Comparison of ENCODE assay signal across 1 fruit fly cellular context in the genomic region with DNA sequence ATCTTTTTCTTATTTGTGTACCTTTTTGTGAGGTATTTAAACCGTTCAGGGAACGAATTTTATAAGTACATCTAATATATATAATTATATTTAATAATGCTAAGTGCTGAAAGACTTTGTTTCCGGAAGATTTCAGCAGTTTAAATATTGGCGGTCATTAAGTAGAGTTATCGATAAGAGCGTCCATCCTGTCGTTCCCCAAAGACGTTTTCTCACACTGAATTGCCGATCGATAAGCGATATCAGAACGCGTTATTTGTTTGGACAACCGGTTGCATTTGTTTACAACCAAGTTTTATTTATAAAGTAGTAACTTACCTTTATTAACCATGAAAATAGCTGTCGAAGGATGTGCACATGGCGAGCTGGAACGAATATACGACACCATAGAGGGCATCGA.
A peak's percentile ranks its signal among the peaks of the same experiment; 100 is the strongest.
TF ChIP-seq lines count a peak whose summit lies in the region.

ldbr (plus strand) TSS at position 238 of the 400 bp plus-strand sequence.

TF ChIP-seq in whole organism, embryonic, 481 proteins besides CTCF, POLR2A, EP300 and RAD21 (continued from another document and continues in another):
- TF ChIP-seq Neu2 (GFP tag; optimal IDR thresholded peaks at IDR 0.05; lab: Kevin White, UChicago; ENCODE audit: borderline replicate concordance), result no peak
- TF ChIP-seq CG9932 (GFP tag; IDR thresholded peaks at IDR 0.05; lab: Robert Waterston, UW), result no peak
- TF ChIP-seq Nf-YB (GFP tag; optimal IDR thresholded peaks at IDR 0.05; lab: Kevin White, UChicago), result no peak
- no peak for TF ChIP-seq CG11093 (GFP tag; IDR thresholded peaks at IDR 0.05; lab: Robert Waterston, UW)
- TF ChIP-seq tna (GFP tag; IDR thresholded peaks at IDR 0.05; lab: Robert Waterston, UW; ENCODE audit: partially characterized antibody), result peak; percentile 41; the same call in 1 of the 2 replicates
- no peak for TF ChIP-seq CG6175 (GFP tag; IDR thresholded peaks at IDR 0.05; lab: Robert Waterston, UW)
- TF ChIP-seq CG13424 (tag; optimal IDR thresholded peaks at IDR 0.05; lab: Kevin White, UChicago), result peak; percentile 3
- no peak for TF ChIP-seq Rx (GFP tag; IDR thresholded peaks at IDR 0.05; lab: Robert Waterston, UW)
- TF ChIP-seq crol (GFP tag; IDR thresholded peaks at IDR 0.05; lab: Robert Waterston, UW), result no peak
- no peak for TF ChIP-seq YL-1 (GFP tag; optimal IDR thresholded peaks at IDR 0.05; lab: Kevin White, UChicago)
- peak in 1 of 2 experiments; percentile 21 for TF ChIP-seq Pdp1 (GFP tag; optimal IDR thresholded peaks at IDR 0.05; lab: Kevin White, UChicago)
- peak; percentile 64 for TF ChIP-seq pzg (GFP tag; optimal IDR thresholded peaks at IDR 0.05; lab: Kevin White, UChicago)
- TF ChIP-seq Dp (GFP tag; optimal IDR thresholded peaks at IDR 0.05; lab: Kevin White, UChicago), result peak; percentile 93
- no peak for TF ChIP-seq CG11560 (tag; IDR thresholded peaks at IDR 0.05; lab: Robert Waterston, UW)
- no peak for TF ChIP-seq slou (GFP tag; optimal IDR thresholded peaks at IDR 0.05; lab: Kevin White, UChicago)
- TF ChIP-seq sens (GFP tag; lab: Kevin White, UChicago), result no peak
- TF ChIP-seq phol (tag; optimal IDR thresholded peaks at IDR 0.05; lab: Kevin White, UChicago), result peak; percentile 39
- TF ChIP-seq corto (GFP tag; optimal IDR thresholded peaks at IDR 0.05; lab: Kevin White, UChicago), result no peak
- no peak for TF ChIP-seq tup (GFP tag; optimal IDR thresholded peaks at IDR 0.05; lab: Kevin White, UChicago)
- no peak for TF ChIP-seq Hmr (GFP tag; optimal IDR thresholded peaks at IDR 0.05; lab: Kevin White, UChicago)
- TF ChIP-seq Bgb (GFP tag; IDR thresholded peaks at IDR 0.05; lab: Robert Waterston, UW; ENCODE audit: partially characterized antibody), result peak; percentile 56
- no peak for TF ChIP-seq dpn (GFP tag; optimal IDR thresholded peaks at IDR 0.05; lab: Kevin White, UChicago)
- TF ChIP-seq lbe (GFP tag; optimal IDR thresholded peaks at IDR 0.05; lab: Kevin White, UChicago), result peak; percentile 74
- peak; percentile 37 for TF ChIP-seq PHDP (tag; optimal IDR thresholded peaks at IDR 0.05; lab: Kevin White, UChicago)
- TF ChIP-seq Sry-δ (GFP tag; optimal IDR thresholded peaks at IDR 0.05; lab: Kevin White, UChicago), result peak; percentile 29
- TF ChIP-seq CG13287 (GFP tag; IDR thresholded peaks at IDR 0.05; lab: Robert Waterston, UW; ENCODE audit: partially characterized antibody), result peak; percentile 61
- peak; percentile 76 for TF ChIP-seq HLH4C (GFP tag; IDR thresholded peaks at IDR 0.05; lab: Robert Waterston, UW; ENCODE audit: partially characterized antibody)
- TF ChIP-seq Dek (tag; optimal IDR thresholded peaks at IDR 0.05; lab: Kevin White, UChicago), result no peak
- TF ChIP-seq CG9609 (GFP tag; optimal IDR thresholded peaks at IDR 0.05; lab: Kevin White, UChicago), result no peak
- TF ChIP-seq ro (GFP tag; IDR thresholded peaks at IDR 0.05; lab: Robert Waterston, UW), result no peak
- TF ChIP-seq Dip2 (GFP tag; IDR thresholded peaks at IDR 0.05; lab: Robert Waterston, UW), result no peak
- TF ChIP-seq mirr (GFP tag; optimal IDR thresholded peaks at IDR 0.05; lab: Kevin White, UChicago), result no peak
- TF ChIP-seq CG1529 (GFP tag; optimal IDR thresholded peaks at IDR 0.05; lab: Kevin White, UChicago), result no peak
- peak; percentile 57; the same call in 2 of the 3 replicates for TF ChIP-seq CG6791 (GFP tag; IDR thresholded peaks at IDR 0.05; lab: Robert Waterston, UW; ENCODE audit: partially characterized antibody)
- no peak for TF ChIP-seq eyg (GFP tag; optimal IDR thresholded peaks at IDR 0.05; lab: Kevin White, UChicago)
- peak; percentile 30; the same call in 1 of the 3 replicates for TF ChIP-seq zen2 (GFP tag; IDR thresholded peaks at IDR 0.05; lab: Robert Waterston, UW; ENCODE audit: partially characterized antibody)
- TF ChIP-seq HLHmδ (GFP tag; optimal IDR thresholded peaks at IDR 0.05; lab: Kevin White, UChicago), result no peak
- TF ChIP-seq CG10979 (tag; optimal IDR thresholded peaks at IDR 0.05; lab: Kevin White, UChicago), result no peak
- TF ChIP-seq CG4820 (GFP tag; optimal IDR thresholded peaks at IDR 0.05; lab: Kevin White, UChicago), result no peak
- TF ChIP-seq CG32532 (GFP tag; IDR thresholded peaks at IDR 0.05; lab: Robert Waterston, UW), result no peak
- peak in 1 of 2 experiments; percentile 38 for TF ChIP-seq crp (GFP tag; optimal IDR thresholded peaks at IDR 0.05; lab: Kevin White, UChicago)
- TF ChIP-seq hkb (optimal IDR thresholded peaks at IDR 0.05; lab: Kevin White, UChicago), result no peak
- peak; percentile 26; the same call in 1 of the 2 replicates for TF ChIP-seq hkb (GFP tag; IDR thresholded peaks at IDR 0.05; lab: Robert Waterston, UW)
- TF ChIP-seq CG2116 (GFP tag; optimal IDR thresholded peaks at IDR 0.05; lab: Kevin White, UChicago), result peak; percentile 87
- no peak for TF ChIP-seq CG4424 (GFP tag; optimal IDR thresholded peaks at IDR 0.05; lab: Kevin White, UChicago)
- TF ChIP-seq chn (GFP tag; optimal IDR thresholded peaks at IDR 0.05; lab: Kevin White, UChicago), result no peak
- no peak for TF ChIP-seq CG10462 (GFP tag; optimal IDR thresholded peaks at IDR 0.05; lab: Kevin White, UChicago)
- no peak for TF ChIP-seq hth (optimal IDR thresholded peaks at IDR 0.05; lab: Kevin White, UChicago)
- TF ChIP-seq CG17385 (GFP tag; optimal IDR thresholded peaks at IDR 0.05; lab: Kevin White, UChicago), result peak; percentile 14
- TF ChIP-seq CG30431 (GFP tag; optimal IDR thresholded peaks at IDR 0.05; lab: Kevin White, UChicago), result no peak
- peak; percentile 63; the same call in 2 of the 3 replicates for TF ChIP-seq CG34224 (GFP tag; IDR thresholded peaks at IDR 0.05; lab: Robert Waterston, UW; ENCODE audit: partially characterized antibody)
- TF ChIP-seq CG7963 (GFP tag; IDR thresholded peaks at IDR 0.05; lab: Robert Waterston, UW; ENCODE audit: partially characterized antibody), result peak; percentile 56
- peak; percentile 56 for TF ChIP-seq ato (GFP tag; IDR thresholded peaks at IDR 0.05; lab: Robert Waterston, UW; ENCODE audit: partially characterized antibody)
- no peak for TF ChIP-seq p53 (GFP tag; optimal IDR thresholded peaks at IDR 0.05; lab: Kevin White, UChicago)
- no peak for TF ChIP-seq CG9797 (GFP tag; optimal IDR thresholded peaks at IDR 0.05; lab: Kevin White, UChicago)
- no peak for TF ChIP-seq eve (GFP tag; optimal IDR thresholded peaks at IDR 0.05; lab: Kevin White, UChicago)
- TF ChIP-seq Doc2 (GFP tag; IDR thresholded peaks at IDR 0.05; lab: Robert Waterston, UW), result no peak
- TF ChIP-seq CG4360 (GFP tag; IDR thresholded peaks at IDR 0.05; lab: Robert Waterston, UW), result no peak
- peak; percentile 54; the same call in 2 of the 3 replicates for TF ChIP-seq CG16813 (GFP tag; IDR thresholded peaks at IDR 0.05; lab: Robert Waterston, UW; ENCODE audit: partially characterized antibody)
- no peak for TF ChIP-seq Fer2 (tag; optimal IDR thresholded peaks at IDR 0.05; lab: Kevin White, UChicago)
- TF ChIP-seq HHEX (GFP tag; optimal IDR thresholded peaks at IDR 0.05; lab: Kevin White, UChicago), result no peak
- no peak for TF ChIP-seq CG8944 (GFP tag; optimal IDR thresholded peaks at IDR 0.05; lab: Kevin White, UChicago)
- TF ChIP-seq CG12769 (tag; optimal IDR thresholded peaks at IDR 0.05; lab: Kevin White, UChicago), result no peak
- no peak for TF ChIP-seq chif (GFP tag; optimal IDR thresholded peaks at IDR 0.05; lab: Kevin White, UChicago)
- TF ChIP-seq CG12391 (tag; optimal IDR thresholded peaks at IDR 0.05; lab: Kevin White, UChicago), result peak; percentile 18
- TF ChIP-seq NfI (GFP tag; optimal IDR thresholded peaks at IDR 0.05; lab: Kevin White, UChicago), result peak; percentile 31
- no peak for TF ChIP-seq wek (GFP tag; optimal IDR thresholded peaks at IDR 0.05; lab: Kevin White, UChicago)
- TF ChIP-seq E2f2 (GFP tag; IDR thresholded peaks at IDR 0.05; lab: Robert Waterston, UW), result peak; percentile 93
- no peak for TF ChIP-seq sens-2 (GFP tag; IDR thresholded peaks at IDR 0.05; lab: Robert Waterston, UW)
- TF ChIP-seq CG10431 (GFP tag; optimal IDR thresholded peaks at IDR 0.05; lab: Kevin White, UChicago), result peak; percentile 23
- TF ChIP-seq ATbp (GFP tag; optimal IDR thresholded peaks at IDR 0.05; lab: Kevin White, UChicago), result peak; percentile 5
- TF ChIP-seq repo (GFP tag; optimal IDR thresholded peaks at IDR 0.05; lab: Kevin White, UChicago), result no peak
- no peak for TF ChIP-seq CG31441 (GFP tag; IDR thresholded peaks at IDR 0.05; lab: Robert Waterston, UW)
- peak; percentile 31 for TF ChIP-seq MESR4 (GFP tag; optimal IDR thresholded peaks at IDR 0.05; lab: Kevin White, UChicago)
- no peak for TF ChIP-seq CG1603 (tag; optimal IDR thresholded peaks at IDR 0.05; lab: Kevin White, UChicago)
- TF ChIP-seq Stat92E (GFP tag; optimal IDR thresholded peaks at IDR 0.05; lab: Kevin White, UChicago), result no peak
- no peak for TF ChIP-seq dati (GFP tag; IDR thresholded peaks at IDR 0.05; lab: Robert Waterston, UW)
- no peak for TF ChIP-seq CG15073 (GFP tag; optimal IDR thresholded peaks at IDR 0.05; lab: Kevin White, UChicago)
- TF ChIP-seq org-1 (GFP tag; optimal IDR thresholded peaks at IDR 0.05; lab: Kevin White, UChicago), result no peak
- no peak for TF ChIP-seq CG12219 (GFP tag; optimal IDR thresholded peaks at IDR 0.05; lab: Kevin White, UChicago)
- TF ChIP-seq jigr1 (GFP tag; IDR thresholded peaks at IDR 0.05; lab: Robert Waterston, UW), result no peak
- TF ChIP-seq stwl (tag; optimal IDR thresholded peaks at IDR 0.05; lab: Kevin White, UChicago), result peak; percentile 60
- peak; percentile 74 for TF ChIP-seq MBD-R2 (GFP tag; IDR thresholded peaks at IDR 0.05; lab: Robert Waterston, UW)
- peak; percentile 15 for TF ChIP-seq caup (GFP tag; optimal IDR thresholded peaks at IDR 0.05; lab: Kevin White, UChicago; ENCODE audit: severe bottlenecking)
- no peak for TF ChIP-seq Hr3 (GFP tag; optimal IDR thresholded peaks at IDR 0.05; lab: Kevin White, UChicago)
- TF ChIP-seq ttk (GFP tag; IDR thresholded peaks at IDR 0.05; lab: Robert Waterston, UW), result no peak
- no peak; the same call in 2 of the 3 replicates for TF ChIP-seq hb (GFP tag; IDR thresholded peaks at IDR 0.05; lab: Robert Waterston, UW; ENCODE audit: partially characterized antibody)
- no peak for TF ChIP-seq HmgD (GFP tag; optimal IDR thresholded peaks at IDR 0.05; lab: Kevin White, UChicago)
- TF ChIP-seq CG11504 (tag; optimal IDR thresholded peaks at IDR 0.05; lab: Kevin White, UChicago), result no peak
- no peak for TF ChIP-seq bowl (GFP tag; IDR thresholded peaks at IDR 0.05; lab: Robert Waterston, UW)
- TF ChIP-seq zen (tag; optimal IDR thresholded peaks at IDR 0.05; lab: Kevin White, UChicago), result peak; percentile 20
- peak in 1 of 2 experiments; percentile 26 for TF ChIP-seq insv (GFP tag; optimal IDR thresholded peaks at IDR 0.05; lab: Kevin White, UChicago)
- no peak for TF ChIP-seq CG3847 (GFP tag; IDR thresholded peaks at IDR 0.05; lab: Robert Waterston, UW)
- TF ChIP-seq so (GFP tag; IDR thresholded peaks at IDR 0.05; lab: Robert Waterston, UW), result no peak
- no peak for TF ChIP-seq kay (GFP tag; optimal IDR thresholded peaks at IDR 0.05; lab: Kevin White, UChicago)
- no peak for TF ChIP-seq tll (GFP tag; optimal IDR thresholded peaks at IDR 0.05; lab: Kevin White, UChicago)
- TF ChIP-seq wdn (GFP tag; IDR thresholded peaks at IDR 0.05; lab: Robert Waterston, UW), result no peak
- peak; percentile 25 for TF ChIP-seq pfk (GFP tag; optimal IDR thresholded peaks at IDR 0.05; lab: Kevin White, UChicago)
- no peak for TF ChIP-seq ac (GFP tag; optimal IDR thresholded peaks at IDR 0.05; lab: Kevin White, UChicago)
- TF ChIP-seq Atf3 (GFP tag; optimal IDR thresholded peaks at IDR 0.05; lab: Kevin White, UChicago), result no peak
- no peak for TF ChIP-seq zfh2 (GFP tag; optimal IDR thresholded peaks at IDR 0.05; lab: Kevin White, UChicago)
- no peak for TF ChIP-seq mld (GFP tag; IDR thresholded peaks at IDR 0.05; lab: Robert Waterston, UW; ENCODE audit: partially characterized antibody)
- TF ChIP-seq CG14667 (GFP tag; IDR thresholded peaks at IDR 0.05; lab: Robert Waterston, UW), result no peak
- no peak for TF ChIP-seq CG3065 (GFP tag; optimal IDR thresholded peaks at IDR 0.05; lab: Kevin White, UChicago)
- TF ChIP-seq trh (GFP tag; optimal IDR thresholded peaks at IDR 0.05; lab: Kevin White, UChicago), result no peak
- TF ChIP-seq CG4617 (GFP tag; optimal IDR thresholded peaks at IDR 0.05; lab: Kevin White, UChicago; ENCODE audit: borderline replicate concordance), result peak; percentile 18
- TF ChIP-seq dimm (GFP tag; IDR thresholded peaks at IDR 0.05; lab: Robert Waterston, UW), result no peak
- TF ChIP-seq Fer1 (GFP tag; optimal IDR thresholded peaks at IDR 0.05; lab: Kevin White, UChicago), result peak; percentile 56
- no peak for TF ChIP-seq disco-r (GFP tag; optimal IDR thresholded peaks at IDR 0.05; lab: Kevin White, UChicago)
- TF ChIP-seq ken (GFP tag; IDR thresholded peaks at IDR 0.05; lab: Robert Waterston, UW), result no peak
- TF ChIP-seq ab (GFP tag; optimal IDR thresholded peaks at IDR 0.05; lab: Kevin White, UChicago), result no peak
- TF ChIP-seq Opbp (GFP tag; IDR thresholded peaks at IDR 0.05; lab: Robert Waterston, UW; ENCODE audit: partially characterized antibody), result peak; percentile 45; the same call in 2 of the 3 replicates
- no peak for TF ChIP-seq Ptx1 (GFP tag; IDR thresholded peaks at IDR 0.05; lab: Robert Waterston, UW)
- TF ChIP-seq C15 (GFP tag; IDR thresholded peaks at IDR 0.05; lab: Robert Waterston, UW), result no peak
- no peak for TF ChIP-seq CG8359 (GFP tag; optimal IDR thresholded peaks at IDR 0.05; lab: Kevin White, UChicago; ENCODE audit: borderline replicate concordance)
- peak; percentile 10 for TF ChIP-seq CG2120 (GFP tag; optimal IDR thresholded peaks at IDR 0.05; lab: Kevin White, UChicago)
- no peak for TF ChIP-seq Lpt (GFP tag; optimal IDR thresholded peaks at IDR 0.05; lab: Kevin White, UChicago)
- TF ChIP-seq Hand (GFP tag; optimal IDR thresholded peaks at IDR 0.05; lab: Kevin White, UChicago), result no peak
- TF ChIP-seq CG2129 (GFP tag; IDR thresholded peaks at IDR 0.05; lab: Robert Waterston, UW; ENCODE audit: partially characterized antibody), result no peak
- TF ChIP-seq CG14860 (GFP tag; IDR thresholded peaks at IDR 0.05; lab: Robert Waterston, UW; ENCODE audit: partially characterized antibody), result 0 out of 3 replicates have a peak, but pooled peaks have one; percentile 33
- no peak for TF ChIP-seq shn (GFP tag; optimal IDR thresholded peaks at IDR 0.05; lab: Kevin White, UChicago)
- 0 out of 3 replicates have a peak, but pooled peaks have one; percentile 29 for TF ChIP-seq ci (GFP tag; IDR thresholded peaks at IDR 0.05; lab: Robert Waterston, UW)
- peak; percentile 34 for TF ChIP-seq CG34376 (GFP tag; optimal IDR thresholded peaks at IDR 0.05; lab: Kevin White, UChicago)
- peak; percentile 2 for TF ChIP-seq CoRest (tag; optimal IDR thresholded peaks at IDR 0.05; lab: Kevin White, UChicago)
- TF ChIP-seq scrt (GFP tag; optimal IDR thresholded peaks at IDR 0.05; lab: Kevin White, UChicago), result peak; percentile 71
- peak; percentile 36; the same call in 1 of the 3 replicates for TF ChIP-seq CG34422 (GFP tag; IDR thresholded peaks at IDR 0.05; lab: Robert Waterston, UW)
